Worm (Caenorhabditis elegans): ENCODE results near the gene msp-74.

The msp-74 gene

DNA sequence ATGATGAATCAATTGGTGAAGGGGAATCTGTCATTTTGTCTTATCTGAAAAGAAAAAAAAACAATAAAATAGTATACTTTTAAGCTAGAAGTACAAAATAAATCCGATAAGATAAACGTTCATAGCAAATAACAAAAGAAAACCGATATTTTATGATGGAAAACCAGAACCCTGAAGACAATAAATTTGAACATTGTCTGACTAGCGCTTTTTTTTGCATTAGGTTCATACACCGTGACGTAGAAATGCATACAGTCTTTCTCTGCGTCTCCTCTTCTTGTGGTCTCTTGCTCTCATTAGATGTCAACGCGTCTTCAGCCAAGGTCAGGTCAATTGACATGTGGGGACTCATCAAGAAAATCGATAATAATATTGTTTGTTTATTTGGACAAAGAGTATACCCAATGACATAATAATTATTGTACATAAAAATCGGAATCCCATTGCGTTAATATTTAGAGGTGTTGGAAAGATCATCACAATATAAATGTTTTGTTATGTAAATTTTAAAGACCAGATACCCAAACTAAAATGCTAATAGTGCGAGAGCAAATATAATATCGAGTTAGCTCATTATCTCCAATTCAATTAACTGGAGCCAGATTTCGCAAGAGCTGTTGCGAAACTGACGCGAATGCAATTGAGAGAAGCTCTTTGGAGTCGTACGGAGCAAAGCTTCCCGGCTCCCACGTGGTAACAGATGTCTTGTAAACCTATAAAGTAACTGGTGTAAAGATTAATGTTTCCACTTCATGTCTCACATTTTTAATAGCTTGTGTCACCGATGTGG lies 33.8 kb downstream of the msp-74 start, which contains the start of gene dsh-2 (continued):
- no peak for TF ChIP-seq lin-39 (tag; optimal IDR thresholded peaks at IDR 0.05)
- TF ChIP-seq tbx-2 (tag; optimal IDR thresholded peaks at IDR 0.05), result no peak
- peak; percentile 98 for TF ChIP-seq nhr-25 (tag; optimal IDR thresholded peaks at IDR 0.05)

- TF ChIP-seq tbx-2 (tag; optimal IDR thresholded peaks at IDR 0.05), result no peak
- no peak for TF ChIP-seq elt-3 (tag; optimal IDR thresholded peaks at IDR 0.05)
- no peak for TF ChIP-seq nhr-23 (tag; optimal IDR thresholded peaks at IDR 0.05)
- no peak for TF ChIP-seq fos-1 (tag; optimal IDR thresholded peaks at IDR 0.05)
- TF ChIP-seq nhr-43 (tag; optimal IDR thresholded peaks at IDR 0.05; ENCODE audit: poor library complexity, severe bottlenecking), result no peak
- no peak for TF ChIP-seq skn-1 (tag; optimal IDR thresholded peaks at IDR 0.05)
- TF ChIP-seq nhr-237 (tag; optimal IDR thresholded peaks at IDR 0.05), result no peak
- no peak for TF ChIP-seq ceh-82 (tag; optimal IDR thresholded peaks at IDR 0.05)
- TF ChIP-seq unc-39 (tag; optimal IDR thresholded peaks at IDR 0.05), result no peak
- no peak for TF ChIP-seq ztf-4 (tag; optimal IDR thresholded peaks at IDR 0.05)
- no peak for TF ChIP-seq egl-5 (tag; optimal IDR thresholded peaks at IDR 0.05)
- no peak for TF ChIP-seq R02D3.7 (tag; optimal IDR thresholded peaks at IDR 0.05)
- TF ChIP-seq ceh-16 (tag; optimal IDR thresholded peaks at IDR 0.05), result no peak
- TF ChIP-seq ceh-9 (tag; optimal IDR thresholded peaks at IDR 0.05), result no peak
- TF ChIP-seq ceh-28 (tag; optimal IDR thresholded peaks at IDR 0.05), result no peak
- TF ChIP-seq nhr-11 (tag; optimal IDR thresholded peaks at IDR 0.05), result no peak
- no peak for TF ChIP-seq sea-2 (GFP tag; optimal IDR thresholded peaks at IDR 0.05)
Measured at ce11 chrII:5071265-5071664, 43.9 kb downstream of the msp-74 start, which contains the start of gene C27A2.7. TSS of gene C27A2.7 (minus strand) at chrII:5071365.

DNA sequence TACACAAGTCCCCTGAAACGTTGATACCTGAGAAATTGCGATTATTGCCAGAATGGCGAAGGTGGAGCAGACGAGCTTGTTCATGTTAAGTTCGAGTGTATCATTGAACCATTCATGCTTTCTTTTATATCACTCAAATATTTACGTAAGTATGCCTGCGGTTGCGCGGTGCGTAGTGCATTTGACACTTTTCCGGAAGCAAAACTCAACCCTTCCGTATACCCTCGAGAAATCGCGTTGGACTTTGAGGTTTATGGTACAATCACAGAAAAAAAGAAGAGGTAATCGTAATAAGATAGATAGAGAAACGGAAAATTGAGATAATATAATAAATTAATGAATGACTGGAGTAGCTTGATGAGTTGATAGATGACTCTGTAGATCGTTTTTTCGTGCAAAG lies 45.6 kb downstream of the msp-74 start, which contains the start of gene idpb-2:
Gene idpb-2 (minus strand): TSS at position 101 of the 400 bp plus-strand sequence.
- no peak for TF ChIP-seq jun-1 (tag; optimal IDR thresholded peaks at IDR 0.05)
- TF ChIP-seq lsy-12 (tag; optimal IDR thresholded peaks at IDR 0.05), result no peak
- no peak for TF ChIP-seq mml-1 (tag; optimal IDR thresholded peaks at IDR 0.05)
- TF ChIP-seq daf-12 (tag; optimal IDR thresholded peaks at IDR 0.05), result no peak
- no peak for TF ChIP-seq ceh-82 (tag; optimal IDR thresholded peaks at IDR 0.05)
- TF ChIP-seq unc-39 (tag; optimal IDR thresholded peaks at IDR 0.05), result no peak
- no peak for TF ChIP-seq ceh-28 (tag; optimal IDR thresholded peaks at IDR 0.05)
- no peak for TF ChIP-seq ama-1 (optimal IDR thresholded peaks at IDR 0.05)
- no peak for TF ChIP-seq aly-2 (tag; optimal IDR thresholded peaks at IDR 0.05)
- no peak for TF ChIP-seq R02D3.7 (tag; optimal IDR thresholded peaks at IDR 0.05)
- TF ChIP-seq ceh-16 (tag; optimal IDR thresholded peaks at IDR 0.05), result no peak
- TF ChIP-seq fos-1 (tag; optimal IDR thresholded peaks at IDR 0.05), result no peak
- no peak for TF ChIP-seq nhr-25 (tag; optimal IDR thresholded peaks at IDR 0.05)

DNA sequence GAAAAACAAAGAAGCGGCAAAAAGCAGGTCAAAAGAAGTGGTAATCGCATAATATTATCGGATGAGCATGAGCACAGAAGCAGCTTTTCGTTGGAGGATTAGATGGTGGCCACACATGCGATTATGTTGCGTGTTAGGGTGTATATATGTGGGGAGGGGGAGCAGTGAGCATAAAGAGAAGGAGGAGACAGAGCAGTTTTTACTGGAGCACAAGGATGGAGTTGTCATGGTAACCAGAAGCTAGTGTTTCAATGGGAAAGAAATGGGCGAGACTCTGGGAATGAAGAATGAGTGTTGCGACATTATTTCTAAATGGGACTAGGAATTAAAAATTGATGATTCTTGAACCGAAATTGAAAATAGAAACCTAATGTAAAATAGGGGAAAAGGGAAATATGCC lies 47.2 kb downstream of the msp-74 start, which contains the start of gene C27A2.8:
Gene C27A2.8 (minus strand): TSS at position 117 of the 400 bp plus-strand sequence.
- no peak for TF ChIP-seq eor-1 (tag; optimal IDR thresholded peaks at IDR 0.05)
- TF ChIP-seq nhr-25 (tag; optimal IDR thresholded peaks at IDR 0.05), result no peak
- TF ChIP-seq zag-1 (tag; optimal IDR thresholded peaks at IDR 0.05), result no peak
- no peak for TF ChIP-seq lin-39 (tag; optimal IDR thresholded peaks at IDR 0.05)
- TF ChIP-seq lin-15B (tag; optimal IDR thresholded peaks at IDR 0.05), result no peak
- TF ChIP-seq ztf-11 (tag; optimal IDR thresholded peaks at IDR 0.05), result no peak
- no peak for TF ChIP-seq ama-1 (optimal IDR thresholded peaks at IDR 0.05)
- no peak for TF ChIP-seq mml-1 (tag; optimal IDR thresholded peaks at IDR 0.05)
- TF ChIP-seq pha-4 (tag; optimal IDR thresholded peaks at IDR 0.05), result no peak
- no peak for TF ChIP-seq nhr-12 (tag; optimal IDR thresholded peaks at IDR 0.05)

DNA sequence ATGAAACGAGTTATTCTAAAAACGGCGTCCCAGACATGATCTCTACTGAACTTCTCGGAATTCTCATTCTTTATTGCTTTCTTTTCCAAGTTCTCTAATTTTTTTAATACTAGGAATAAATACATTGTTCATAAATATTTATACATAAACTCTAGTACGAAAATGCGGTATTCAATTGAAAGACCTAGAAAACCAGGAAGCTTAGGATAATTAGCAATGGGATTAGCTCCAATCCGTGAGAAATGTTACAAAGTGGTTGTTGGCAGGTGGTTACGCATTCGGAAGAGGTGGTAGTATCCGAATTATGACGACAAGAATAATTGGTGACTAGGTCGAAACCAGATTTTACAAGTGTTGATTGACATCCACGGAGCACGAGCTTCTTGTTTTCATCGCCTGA lies 48.2 kb downstream of the msp-74 start:
- TF ChIP-seq ceh-28 (tag; optimal IDR thresholded peaks at IDR 0.05), result no peak
- TF ChIP-seq nhr-23 (tag; optimal IDR thresholded peaks at IDR 0.05), result no peak
- TF ChIP-seq ceh-82 (tag; optimal IDR thresholded peaks at IDR 0.05), result no peak
- TF ChIP-seq elt-2 (tag; optimal IDR thresholded peaks at IDR 0.05), result no peak
- TF ChIP-seq fos-1 (tag; optimal IDR thresholded peaks at IDR 0.05), result no peak
- TF ChIP-seq hmg-11 (tag; optimal IDR thresholded peaks at IDR 0.05), result no peak
- TF ChIP-seq aly-2 (tag; optimal IDR thresholded peaks at IDR 0.05), result no peak
- no peak for TF ChIP-seq daf-12 (tag; optimal IDR thresholded peaks at IDR 0.05)
- TF ChIP-seq nhr-76 (tag; optimal IDR thresholded peaks at IDR 0.05), result no peak
- no peak for TF ChIP-seq egl-5 (tag; optimal IDR thresholded peaks at IDR 0.05)
- no peak for TF ChIP-seq ceh-16 (tag; optimal IDR thresholded peaks at IDR 0.05)
- TF ChIP-seq nhr-28 (tag; optimal IDR thresholded peaks at IDR 0.05), result no peak
- TF ChIP-seq pqm-1 (tag; optimal IDR thresholded peaks at IDR 0.05), result no peak
- no peak for TF ChIP-seq egl-27 (tag; optimal IDR thresholded peaks at IDR 0.05)
